Worm (Caenorhabditis elegans) whole organism, mixed stage, embryonic: Measurements from ENCODE around the gene pst-2.

Experiments used
- M03D4.4 ChIP-seq: sonication (generic microtip); optimal IDR thresholded peaks from 2 replicates; lab custom pipeline; 2017; ENCODE audit warnings: mild to moderate bottlenecking, missing genetic modification characterization, missing compliant biosample characterization
- blmp-1 ChIP-seq: fragments of 150-350 bp; optimal IDR thresholded peaks from 2 replicates; lab custom pipeline; 2014; ENCODE audit warnings: missing biosample characterization, missing genetic modification characterization
- elt-3 ChIP-seq: fragments of 150-350 bp; optimal IDR thresholded peaks from 2 replicates; lab custom pipeline; 2014; ENCODE audit warnings: missing biosample characterization, missing genetic modification characterization
- hlh-1 ChIP-seq: fragments of 150-350 bp; optimal IDR thresholded peaks from 2 replicates; lab custom pipeline; 2014; ENCODE audit warnings: missing biosample characterization, missing genetic modification reagents, missing genetic modification characterization
- lsy-2 ChIP-seq: fragments of 150-350 bp; optimal IDR thresholded peaks from 2 replicates; lab custom pipeline; 2014; ENCODE audit warnings: missing biosample characterization, missing genetic modification characterization
- nhr-2 ChIP-seq: fragments of 150-350 bp; optimal IDR thresholded peaks from 2 replicates; lab custom pipeline; 2014; ENCODE audit warnings: missing biosample characterization, missing genetic modification characterization
- nhr-76 ChIP-seq: sonication (generic microtip); optimal IDR thresholded peaks from 2 replicates; lab custom pipeline; 2017; ENCODE audit warnings: missing biosample characterization, missing genetic modification characterization
- snpc-4 ChIP-seq: fragments of 150-350 bp; optimal IDR thresholded peaks from 2 replicates; lab custom pipeline; 2014; ENCODE audit warnings: missing biosample characterization, missing genetic modification characterization

ce11 chrIII:5632426-5632976 lies 47.7 kb upstream of the pst-2 start:
- TF ChIP-seq blmp-1 (no peak), hlh-1 (tag; lab: Kevin White, UChicago) (no peak), nhr-2 (tag; lab: Kevin White, UChicago) (no peak), elt-3 (no peak), snpc-4 (no peak), M03D4.4 (tag; lab: Kevin White, UChicago) (no peak), lsy-2 (tag; lab: Kevin White, UChicago) (no peak), nhr-76 (tag; lab: Kevin White, UChicago) (no peak)
